Fruit fly (Drosophila melanogaster) whole organism, embryonic: ENCODE measurements around the gene Scamp.

Experiments used
- Atf6 ChIP-seq: fragments of 200-800 bp; sonication (Bioruptor generic); IDR thresholded peaks from 2 replicates; pipeline ENCODE4 v1.3.6; 2022; ENCODE audit warnings: missing biosample characterization, missing genetic modification characterization
- CG1024 ChIP-seq: fragments of 200-800 bp; sonication (Bioruptor generic); IDR thresholded peaks from 2 replicates; pipeline ENCODE4 v1.3.6; 2022; ENCODE audit warnings: missing biosample characterization, missing genetic modification characterization
- CG10979 ChIP-seq: fragments of 200-800 bp; sonication (Bioruptor generic); optimal IDR thresholded peaks from 2 replicates; lab custom pipeline; 2018; ENCODE audit warnings: missing biosample characterization, mild to moderate bottlenecking, missing genetic modification characterization, moderate library complexity
- CG11696 ChIP-seq: fragments of 200-800 bp; sonication (Bioruptor generic); IDR thresholded peaks from 2 replicates; pipeline ENCODE4 v1.3.6; 2022; ENCODE audit warnings: missing biosample characterization, missing genetic modification characterization
- CG11723 ChIP-seq: fragments of 200-800 bp; sonication (Bioruptor generic); optimal IDR thresholded peaks from 2 replicates; lab custom pipeline; 2017; ENCODE audit warnings: missing biosample characterization, mild to moderate bottlenecking, missing genetic modification characterization
- CG12236 ChIP-seq: fragments of 200-800 bp; sonication (Bioruptor generic); optimal IDR thresholded peaks from 2 replicates; lab custom pipeline; 2016; ENCODE audit warnings: missing biosample characterization, missing genetic modification characterization
- CG1233 ChIP-seq: fragments of 200-800 bp; sonication (Bioruptor generic); optimal IDR thresholded peaks from 4 replicates; lab custom pipeline; 2018; ENCODE audit warnings: missing biosample characterization, mild to moderate bottlenecking, missing genetic modification characterization
- CG15601 ChIP-seq: fragments of 200-800 bp; sonication (Bioruptor generic); optimal IDR thresholded peaks from 3 replicates; lab custom pipeline; 2019; ENCODE audit warnings: missing biosample characterization, mild to moderate bottlenecking, missing genetic modification characterization, moderate library complexity
- CG1832 ChIP-seq: fragments of 200-800 bp; sonication (Bioruptor generic); optimal IDR thresholded peaks from 2 replicates; lab custom pipeline; 2017; ENCODE audit warnings: missing biosample characterization, mild to moderate bottlenecking, missing genetic modification characterization, inconsistent platforms
- CG18599 ChIP-seq: fragments of 200-800 bp; sonication (Bioruptor generic); optimal IDR thresholded peaks from 3 replicates; lab custom pipeline; 2017; ENCODE audit warnings: missing biosample characterization, missing genetic modification characterization, mild to moderate bottlenecking, moderate library complexity, missing genetic modification reagents
- CG2120 ChIP-seq: fragments of 200-800 bp; sonication (Bioruptor generic); optimal IDR thresholded peaks from 3 replicates; lab custom pipeline; 2016; ENCODE audit warnings: missing biosample characterization, missing genetic modification characterization
- CG3065 ChIP-seq: fragments of 200-800 bp; sonication (Bioruptor generic); optimal IDR thresholded peaks from 2 replicates; lab custom pipeline; 2016; ENCODE audit warnings: missing biosample characterization, missing genetic modification characterization
- CG32772 ChIP-seq: fragments of 200-800 bp; sonication (Bioruptor generic); IDR thresholded peaks from 2 replicates; pipeline ENCODE4 v1.3.6; 2022; ENCODE audit warnings: missing biosample characterization, missing genetic modification characterization
- CG34376 ChIP-seq: fragments of 200-800 bp; sonication (Bioruptor generic); optimal IDR thresholded peaks from 2 replicates; lab custom pipeline; 2018; ENCODE audit warnings: missing biosample characterization, mild to moderate bottlenecking, missing genetic modification characterization
- CG4360 ChIP-seq: fragments of 200-800 bp; sonication (Bioruptor generic); IDR thresholded peaks from 2 replicates; pipeline ENCODE4 v1.3.6; 2022; ENCODE audit warnings: missing biosample characterization, missing genetic modification characterization
- CG4707 ChIP-seq: fragments of 200-800 bp; sonication (Bioruptor generic); optimal IDR thresholded peaks from 2 replicates; lab custom pipeline; 2018; ENCODE audit warnings: missing biosample characterization, mild to moderate bottlenecking, missing genetic modification characterization, moderate library complexity
- CG5245 ChIP-seq: fragments of 200-800 bp; sonication (Bioruptor generic); optimal IDR thresholded peaks from 3 replicates; lab custom pipeline; 2016; ENCODE audit warnings: missing biosample characterization, missing genetic modification characterization
- CG6813 ChIP-seq: fragments of 200-800 bp; sonication (Bioruptor generic); optimal IDR thresholded peaks from 2 replicates; lab custom pipeline; 2017; ENCODE audit warnings: missing biosample characterization, missing genetic modification characterization, mild to moderate bottlenecking, moderate library complexity, missing genetic modification reagents
- CG8290 ChIP-seq, 3 experiments: fragments of 200-800 bp; sonication (Bioruptor generic); optimal IDR thresholded peaks; 2 replicates each; lab custom pipeline; 2016 to 2019; ENCODE audit warnings: missing biosample characterization in 3 of 3, missing genetic modification characterization in 3 of 3, mild to moderate bottlenecking in 2 of 3, moderate library complexity in 1 of 3
- CG9727 ChIP-seq: fragments of 200-800 bp; sonication (Bioruptor generic); optimal IDR thresholded peaks from 3 replicates; lab custom pipeline; 2017; ENCODE audit warnings: missing biosample characterization, mild to moderate bottlenecking, missing genetic modification characterization
- CG9817 ChIP-seq: fragments of 200-800 bp; sonication (Bioruptor generic); optimal IDR thresholded peaks from 2 replicates; lab custom pipeline; 2018; ENCODE audit warnings: missing biosample characterization, mild to moderate bottlenecking, missing genetic modification characterization, moderate library complexity
- CG9932 ChIP-seq: fragments of 200-800 bp; sonication (Bioruptor generic); IDR thresholded peaks from 2 replicates; pipeline ENCODE4 v1.3.6; 2022; ENCODE audit warnings: missing biosample characterization, missing genetic modification characterization
- CTCF ChIP-seq: fragments of 200-800 bp; sonication (Bioruptor generic); optimal IDR thresholded peaks from 2 replicates; lab custom pipeline; 2017; ENCODE audit warnings: missing biosample characterization, mild to moderate bottlenecking, missing genetic modification characterization, moderate library complexity
- Doc2 ChIP-seq: fragments of 200-800 bp; sonication (Bioruptor generic); IDR thresholded peaks from 2 replicates; pipeline ENCODE4 v1.3.6; 2022; ENCODE audit warnings: missing biosample characterization, missing genetic modification characterization
- E2f1 ChIP-seq: fragments of 200-800 bp; sonication (Bioruptor generic); IDR thresholded peaks from 2 replicates; pipeline ENCODE4 v1.3.6; 2022; ENCODE audit warnings: missing biosample characterization, missing genetic modification characterization
- ERR ChIP-seq: fragments of 200-800 bp; sonication (Bioruptor generic); optimal IDR thresholded peaks from 2 replicates; lab custom pipeline; 2016; ENCODE audit warnings: missing biosample characterization, missing genetic modification characterization
- Fer3 ChIP-seq: fragments of 200-800 bp; sonication (Bioruptor generic); optimal IDR thresholded peaks from 2 replicates; lab custom pipeline; 2018; ENCODE audit warnings: missing biosample characterization, mild to moderate bottlenecking, missing genetic modification characterization, moderate library complexity
- HLHmδ ChIP-seq: fragments of 200-800 bp; sonication (Bioruptor generic); optimal IDR thresholded peaks from 2 replicates; lab custom pipeline; 2018; ENCODE audit warnings: missing biosample characterization, mild to moderate bottlenecking, missing genetic modification characterization, moderate library complexity
- Jarid2 ChIP-seq: fragments of 200-800 bp; sonication (Bioruptor generic); optimal IDR thresholded peaks from 3 replicates; lab custom pipeline; 2017; ENCODE audit warnings: mild to moderate bottlenecking, missing biosample characterization, missing genetic modification reagents, missing genetic modification characterization
- MTF-1 ChIP-seq: fragments of 200-800 bp; sonication (Bioruptor generic); optimal IDR thresholded peaks from 2 replicates; lab custom pipeline; 2018; ENCODE audit warnings: missing biosample characterization, mild to moderate bottlenecking, missing genetic modification characterization, borderline replicate concordance
- Mes4 ChIP-seq: fragments of 200-800 bp; sonication (Bioruptor generic); optimal IDR thresholded peaks from 2 replicates; lab custom pipeline; 2016; ENCODE audit warnings: missing biosample characterization, missing genetic modification characterization
- Nf-YA ChIP-seq: fragments of 200-800 bp; sonication (Bioruptor generic); IDR thresholded peaks from 2 replicates; pipeline ENCODE4 v1.3.6; 2022; ENCODE audit warnings: missing biosample characterization, missing genetic modification characterization
- Pdp1 ChIP-seq, 2 experiments: fragments of 200-800 bp; sonication (Bioruptor generic); optimal IDR thresholded peaks; 3 replicates each; lab custom pipeline; 2016; ENCODE audit warnings: missing biosample characterization in 2 of 2, missing genetic modification characterization in 2 of 2, mild to moderate bottlenecking in 1 of 2, moderate library complexity in 1 of 2
- Ptx1 ChIP-seq: fragments of 200-800 bp; sonication (Bioruptor generic); IDR thresholded peaks from 2 replicates; pipeline ENCODE4 v1.3.6; 2022; ENCODE audit warnings: missing biosample characterization, missing genetic modification characterization
- Spps ChIP-seq: fragments of 200-800 bp; sonication (Bioruptor generic); optimal IDR thresholded peaks from 2 replicates; lab custom pipeline; 2018; ENCODE audit warnings: missing biosample characterization, mild to moderate bottlenecking, missing genetic modification characterization
- bowl ChIP-seq: fragments of 200-800 bp; sonication (Bioruptor generic); IDR thresholded peaks from 2 replicates; pipeline ENCODE4 v1.3.6; 2022; ENCODE audit warnings: missing biosample characterization, missing genetic modification characterization
- chn ChIP-seq: fragments of 200-800 bp; sonication (Bioruptor generic); optimal IDR thresholded peaks from 2 replicates; lab custom pipeline; 2016; ENCODE audit warnings: missing biosample characterization, missing genetic modification characterization
- crol ChIP-seq: fragments of 200-800 bp; sonication (Bioruptor generic); IDR thresholded peaks from 2 replicates; pipeline ENCODE4 v1.3.6; 2022; ENCODE audit warnings: missing biosample characterization, missing genetic modification characterization
- gcm ChIP-seq: fragments of 200-800 bp; sonication (Bioruptor generic); optimal IDR thresholded peaks from 2 replicates; lab custom pipeline; 2019; ENCODE audit warnings: missing biosample characterization, mild to moderate bottlenecking, missing genetic modification characterization, moderate library complexity
- insv ChIP-seq, 2 experiments: fragments of 200-800 bp; sonication (Bioruptor generic); optimal IDR thresholded peaks; 3 replicates each; lab custom pipeline; 2016 to 2018; ENCODE audit warnings: missing biosample characterization in 2 of 2, missing genetic modification characterization in 2 of 2
- nerfin-1 ChIP-seq: fragments of 200-800 bp; sonication (Bioruptor generic); optimal IDR thresholded peaks from 3 replicates; lab custom pipeline; 2019; ENCODE audit warnings: missing biosample characterization, mild to moderate bottlenecking, missing genetic modification characterization, moderate library complexity
- nom ChIP-seq: fragments of 200-800 bp; sonication (Bioruptor generic); optimal IDR thresholded peaks from 2 replicates; lab custom pipeline; 2017; ENCODE audit warnings: missing biosample characterization, missing genetic modification characterization, mild to moderate bottlenecking, moderate library complexity, missing genetic modification reagents
- otp ChIP-seq: fragments of 200-800 bp; sonication (Bioruptor generic); IDR thresholded peaks from 3 replicates; pipeline ENCODE4, ENCODE4 v1.3.6; 2022; ENCODE audit warnings: missing biosample characterization, missing genetic modification characterization
- pb ChIP-seq: fragments of 200-800 bp; sonication (Bioruptor generic); optimal IDR thresholded peaks from 3 replicates; lab custom pipeline; 2016; ENCODE audit warnings: missing biosample characterization, missing genetic modification characterization
- sob ChIP-seq: fragments of 200-800 bp; sonication (Bioruptor generic); IDR thresholded peaks from 2 replicates; pipeline ENCODE4 v1.3.6; 2022; ENCODE audit warnings: missing biosample characterization, missing genetic modification characterization
- sqz ChIP-seq: fragments of 200-800 bp; sonication (Bioruptor generic); optimal IDR thresholded peaks from 3 replicates; lab custom pipeline; 2018; ENCODE audit warnings: missing biosample characterization, mild to moderate bottlenecking, missing genetic modification characterization
- stwl ChIP-seq: fragments of 200-800 bp; sonication (Bioruptor generic); optimal IDR thresholded peaks from 3 replicates; lab custom pipeline; 2018; ENCODE audit warnings: missing biosample characterization, mild to moderate bottlenecking, missing genetic modification characterization, moderate library complexity
- sug ChIP-seq: fragments of 200-800 bp; optimal IDR thresholded peaks from 2 replicates; lab custom pipeline; 2019; ENCODE audit warnings: missing biosample characterization, mild to moderate bottlenecking, missing genetic modification characterization, moderate library complexity
- twi ChIP-seq: fragments of 200-800 bp; optimal IDR thresholded peaks from 2 replicates; lab custom pipeline; 2019; ENCODE audit warnings: missing biosample characterization, mild to moderate bottlenecking, missing genetic modification characterization, moderate library complexity
- unpg ChIP-seq: fragments of 200-800 bp; sonication (Bioruptor generic); optimal IDR thresholded peaks from 3 replicates; lab custom pipeline; 2018; ENCODE audit warnings: missing biosample characterization, mild to moderate bottlenecking, missing genetic modification characterization, moderate library complexity

Gene Scamp

DNA sequence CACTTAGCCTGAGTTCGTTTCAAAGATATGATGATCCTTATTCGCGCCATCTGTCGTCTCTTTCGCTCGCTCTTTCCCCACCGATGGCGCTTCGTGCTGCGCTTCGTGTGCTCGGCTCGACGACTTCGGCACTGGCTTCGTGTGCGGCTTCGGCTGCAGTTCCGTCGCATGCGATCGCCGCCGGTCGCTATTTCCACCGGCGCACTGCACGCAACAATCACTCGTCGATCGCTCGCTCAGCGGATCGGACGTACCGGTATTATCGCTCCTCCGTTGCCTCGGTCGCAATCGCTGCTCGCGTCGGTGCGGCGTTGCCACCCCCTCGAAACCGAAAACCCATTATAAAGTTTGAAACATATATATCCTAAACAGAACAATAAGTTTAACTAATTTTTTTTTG, 49.1 kb upstream of the Scamp start (continued):
- TF ChIP-seq gcm (peak; percentile 34), CG4360 (GFP tag; lab: Robert Waterston, UW) (0 out of 2 replicates have a peak, but pooled peaks have one; percentile 28), sqz (GFP tag; lab: Kevin White, UChicago) (peak; percentile 9), Pdp1 (GFP tag; optimal IDR thresholded peaks at IDR 0.05; lab: Kevin White, UChicago) (peak in 1 of 2 experiments; percentile 15), twi (tag; lab: Kevin White, UChicago) (peak; percentile 44), Ptx1 (GFP tag; lab: Robert Waterston, UW) (no peak), CG3065 (no peak), CG9932 (GFP tag; lab: Robert Waterston, UW) (no peak), CG5245 (peak; percentile 3), Doc2 (GFP tag; lab: Robert Waterston, UW) (no peak), Mes4 (GFP tag; lab: Kevin White, UChicago) (peak; percentile 33), pb (GFP tag; lab: Kevin White, UChicago) (peak; percentile 12), E2f1 (no peak), bowl (GFP tag; lab: Robert Waterston, UW) (0 out of 2 replicates have a peak, but pooled peaks have one; percentile 20), Fer3 (tag; lab: Kevin White, UChicago) (no peak), CG1233 (GFP tag; lab: Kevin White, UChicago) (peak; percentile 30), nom (GFP tag; lab: Kevin White, UChicago) (peak; percentile 74), CG9817 (tag; lab: Kevin White, UChicago) (no peak), Nf-YA (GFP tag; lab: Robert Waterston, UW) (0 out of 2 replicates have a peak, but pooled peaks have one; percentile 28), nerfin-1 (tag; lab: Kevin White, UChicago) (no peak), CG2120 (GFP tag; lab: Kevin White, UChicago) (peak; percentile 8), chn (peak; percentile 30), CG11723 (GFP tag; lab: Kevin White, UChicago) (peak; percentile 18), CG1024 (GFP tag; lab: Robert Waterston, UW) (no peak), CG12236 (GFP tag; lab: Kevin White, UChicago) (no peak), sug (peak; percentile 10), CG11696 (GFP tag; lab: Robert Waterston, UW) (0 out of 2 replicates have a peak, but pooled peaks have one; percentile 20), CG6813 (GFP tag; lab: Kevin White, UChicago) (peak; percentile 5), CG10979 (tag; lab: Kevin White, UChicago) (peak; percentile 26), insv (GFP tag; optimal IDR thresholded peaks at IDR 0.05; lab: Kevin White, UChicago) (peak in 1 of 2 experiments; percentile 11), CG32772 (GFP tag; lab: Robert Waterston, UW) (peak; percentile 12; the same call in 1 of the 2 replicates), CG15601 (tag; lab: Kevin White, UChicago) (peak; percentile 4), CG4707 (peak; percentile 25), CG8290 (GFP tag; optimal IDR thresholded peaks at IDR 0.05; lab: Kevin White, UChicago) (peak; percentile 51), CG8290 (tag; optimal IDR thresholded peaks at IDR 0.05; lab: Kevin White, UChicago) (peak; percentile 79 to 85), otp (GFP tag; lab: Robert Waterston, UW) (peak; percentile 68; the same call in 2 of the 3 replicates), MTF-1 (peak; percentile 47), sob (GFP tag; lab: Robert Waterston, UW) (0 out of 2 replicates have a peak, but pooled peaks have one; percentile 15), Spps (tag; lab: Kevin White, UChicago) (no peak), unpg (GFP tag; lab: Kevin White, UChicago) (peak; percentile 17), CG18599 (GFP tag; lab: Kevin White, UChicago) (peak; percentile 8), HLHmδ (peak; percentile 75), CG9727 (GFP tag; lab: Kevin White, UChicago) (peak; percentile 44), stwl (tag; lab: Kevin White, UChicago) (peak; percentile 49), CG1832 (peak; percentile 39), CTCF (GFP tag; lab: Kevin White, UChicago) (peak; percentile 50), CG34376 (GFP tag; lab: Kevin White, UChicago) (peak; percentile 2), ERR (no peak), Atf6 (0 out of 2 replicates have a peak, but pooled peaks have one; percentile 12), Jarid2 (GFP tag; lab: Kevin White, UChicago) (peak; percentile 86), crol (GFP tag; lab: Robert Waterston, UW) (peak; percentile 30; the same call in 1 of the 2 replicates)
